Fruit fly (Drosophila melanogaster) Kc167 (cell line): ENCODE results near the gene Cds.

ENCODE experiments used
- Myc ChIP-seq: fragments of >200 bp; optimal IDR thresholded peaks from 2 replicates; lab custom pipeline; 2017; ENCODE audit warnings: missing external identifiers
- Sin3A ChIP-seq: fragments of >200 bp; optimal IDR thresholded peaks from 2 replicates; lab custom pipeline; 2018; ENCODE audit warnings: missing external identifiers
- h ChIP-seq: fragments of >200 bp; optimal IDR thresholded peaks from 3 replicates; lab custom pipeline; 2018; ENCODE audit warnings: missing external identifiers
- insv ChIP-seq: fragments of >200 bp; optimal IDR thresholded peaks from 3 replicates; lab custom pipeline; 2018; ENCODE audit warnings: missing external identifiers
- psq ChIP-seq: fragments of >200 bp; optimal IDR thresholded peaks from 2 replicates; lab custom pipeline; 2017; ENCODE audit warnings: missing external identifiers
- ttk ChIP-seq: sonication (Bioruptor generic); optimal IDR thresholded peaks from 2 replicates; lab custom pipeline; 2017; ENCODE audit warnings: missing external identifiers

Cds gene

DNA sequence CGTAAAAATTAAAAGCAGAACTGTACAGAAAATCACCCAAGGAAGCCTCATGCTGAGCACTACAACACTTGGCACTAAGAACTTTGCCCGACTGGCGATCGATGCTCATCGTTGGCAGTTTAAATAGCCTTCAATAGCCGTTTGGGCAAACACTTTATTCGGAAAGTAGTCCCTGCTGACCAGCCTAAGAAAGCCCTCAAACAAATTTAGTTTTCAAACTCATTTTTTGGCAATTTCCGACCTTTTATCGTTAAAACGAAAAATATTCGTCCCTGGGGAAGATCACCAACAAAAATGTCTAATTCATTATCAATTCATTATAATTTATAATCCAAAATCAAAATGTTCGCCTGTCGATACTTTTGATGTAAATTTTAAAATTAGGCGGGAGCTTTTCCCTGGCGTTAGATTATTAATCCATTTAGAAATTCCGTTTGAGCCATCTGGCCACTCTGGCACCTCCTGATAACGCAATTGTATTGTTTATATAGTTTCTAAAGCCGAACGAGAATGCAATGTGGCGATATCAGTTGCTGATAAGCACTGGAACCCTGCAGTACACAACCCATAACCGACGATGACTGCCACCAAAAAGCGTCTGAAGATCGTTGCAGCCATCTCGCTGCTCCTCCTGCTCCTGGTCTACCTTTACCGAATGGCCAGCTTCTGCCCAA, 53.0 kb downstream of the Cds start, which contains the start of the genes mthl7 and Uxs:
TSS of gene mthl7 (minus strand) at position 51 of the 674 bp plus-strand sequence.
TSS of gene Uxs (plus strand) at position 460 of the 674 bp plus-strand sequence.
- TF ChIP-seq insv (no peak), h (lab: Kevin White, UChicago) (no peak), Sin3A (lab: Kevin White, UChicago) (no peak), psq (lab: Kevin White, UChicago) (no peak), Myc (lab: Kevin White, UChicago) (no peak), ttk (lab: Kevin White, UChicago) (no peak)
